Worm (Caenorhabditis elegans): Measurements from ENCODE around the gene mec-5.

ce11 chrX:15993916-15994315, 50.1 kb downstream of the mec-5 start:
- TF ChIP-seq nhr-11 (tag; optimal IDR thresholded peaks at IDR 0.05) (no peak), ama-1 (optimal IDR thresholded peaks at IDR 0.05) (no peak), lin-15B (tag; optimal IDR thresholded peaks at IDR 0.05) (no peak), unc-62 (GFP tag; optimal IDR thresholded peaks at IDR 0.05) (no peak), lin-39 (tag; optimal IDR thresholded peaks at IDR 0.05) (peak; percentile 62), unc-39 (tag; optimal IDR thresholded peaks at IDR 0.05) (no peak), nhr-237 (tag; optimal IDR thresholded peaks at IDR 0.05) (no peak)
